Worm (Caenorhabditis elegans): ENCODE measurements around the gene C35B1.2.

The C35B1.2 gene

ce11 chrIV:4051539-4051938 lies 34.5 kb upstream of the C35B1.2 start, which contains the start of gene wrt-5:
Gene wrt-5 (minus strand): TSS chrIV:4051639.
- no peak for TF ChIP-seq blmp-1 (tag; optimal IDR thresholded peaks at IDR 0.05; ENCODE audit: insufficient read depth)
- no peak for TF ChIP-seq C34F6.9 (tag; optimal IDR thresholded peaks at IDR 0.05)
- TF ChIP-seq nhr-12 (tag; optimal IDR thresholded peaks at IDR 0.05) = no peak
- TF ChIP-seq skn-1 (tag; optimal IDR thresholded peaks at IDR 0.05) = no peak
- TF ChIP-seq nhr-6 (tag; optimal IDR thresholded peaks at IDR 0.05) = no peak
- no peak for TF ChIP-seq snpc-4 (tag; optimal IDR thresholded peaks at IDR 0.05)
- no peak for TF ChIP-seq nhr-77 (tag; optimal IDR thresholded peaks at IDR 0.05)
- no peak for TF ChIP-seq lin-39 (tag; optimal IDR thresholded peaks at IDR 0.05)
- TF ChIP-seq unc-55 (GFP tag; optimal IDR thresholded peaks at IDR 0.05) = no peak
- no peak for TF ChIP-seq F13H6.1 (tag; optimal IDR thresholded peaks at IDR 0.05)

ce11 chrIV:4052274-4052673 lies 33.7 kb upstream of the C35B1.2 start:
- TF ChIP-seq elt-1 (tag; optimal IDR thresholded peaks at IDR 0.05) (no peak), nhr-77 (tag; optimal IDR thresholded peaks at IDR 0.05) (no peak), nhr-237 (tag; optimal IDR thresholded peaks at IDR 0.05) (no peak), elt-3 (tag; optimal IDR thresholded peaks at IDR 0.05) (no peak), mab-5 (tag; optimal IDR thresholded peaks at IDR 0.05) (no peak), R02D3.7 (tag; optimal IDR thresholded peaks at IDR 0.05) (no peak), ztf-1 (GFP tag; conservative IDR thresholded peaks at IDR 0.05) (no peak), sma-3 (GFP tag; optimal IDR thresholded peaks at IDR 0.05) (no peak), nhr-129 (tag; optimal IDR thresholded peaks at IDR 0.05) (no peak), unc-62 (GFP tag; optimal IDR thresholded peaks at IDR 0.05) (no peak), unc-39 (tag; optimal IDR thresholded peaks at IDR 0.05) (no peak), lin-13 (GFP tag; optimal IDR thresholded peaks at IDR 0.05) (no peak)

DNA sequence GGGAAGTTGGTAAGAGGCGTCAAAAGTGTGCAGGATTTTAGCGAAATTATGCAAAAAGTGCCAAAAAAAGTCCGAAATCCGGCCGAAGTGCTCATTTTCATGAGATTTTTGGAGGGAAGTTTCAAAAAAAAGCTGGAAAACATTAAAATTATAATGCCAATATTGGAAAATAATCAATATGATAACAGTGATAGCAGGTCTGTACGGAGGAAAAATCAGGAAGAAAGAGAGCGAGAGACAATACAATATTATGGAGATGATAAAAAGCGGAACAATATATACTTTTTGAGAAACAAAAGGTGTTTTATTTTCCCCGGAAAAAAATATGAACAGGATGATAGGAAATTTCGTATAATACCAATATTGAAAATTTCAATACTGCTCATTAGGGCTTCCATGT lies 32.6 kb upstream of the C35B1.2 start:
- TF ChIP-seq fos-1 (tag; optimal IDR thresholded peaks at IDR 0.05) = peak; percentile 15
- no peak for TF ChIP-seq aly-2 (tag; optimal IDR thresholded peaks at IDR 0.05)

ce11 chrIV:4055297-4055696 lies 30.7 kb upstream of the C35B1.2 start:
- TF ChIP-seq mbf-1 (tag; optimal IDR thresholded peaks at IDR 0.05) (no peak), egl-27 (tag; optimal IDR thresholded peaks at IDR 0.05) (no peak), zag-1 (tag; optimal IDR thresholded peaks at IDR 0.05) (no peak), nhr-11 (tag; optimal IDR thresholded peaks at IDR 0.05) (no peak), unc-62 (GFP tag; optimal IDR thresholded peaks at IDR 0.05) (no peak)

DNA sequence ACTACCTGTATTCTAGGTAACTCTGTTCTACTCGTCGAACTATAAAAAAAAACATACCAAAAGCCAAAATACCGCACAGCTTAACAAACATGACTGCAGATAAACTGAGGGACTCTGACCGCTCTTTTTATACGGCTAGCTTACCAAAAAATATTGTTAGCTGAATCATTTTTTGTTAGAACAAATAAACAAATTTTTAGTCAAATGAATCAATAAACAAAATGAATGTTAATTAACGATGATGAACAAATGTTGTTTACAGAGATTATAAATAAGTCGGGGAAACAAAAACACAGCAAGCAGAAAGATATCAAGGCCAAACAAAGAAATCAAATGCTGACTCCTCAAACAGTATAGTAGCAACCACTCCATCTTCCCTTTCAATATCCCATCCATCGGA lies 22.4 kb upstream of the C35B1.2 start, which contains the start of gene ilys-6:
ilys-6 (minus strand) TSS at position 101 of the 400 bp plus-strand sequence.
- TF ChIP-seq ZK546.5 (tag; optimal IDR thresholded peaks at IDR 0.05) (no peak), unc-55 (GFP tag; optimal IDR thresholded peaks at IDR 0.05) (no peak), skn-1 (tag; optimal IDR thresholded peaks at IDR 0.05) (no peak), zag-1 (tag; optimal IDR thresholded peaks at IDR 0.05) (no peak), snpc-4 (tag; optimal IDR thresholded peaks at IDR 0.05) (no peak), mdl-1 (tag; optimal IDR thresholded peaks at IDR 0.05) (no peak), lin-11 (tag; optimal IDR thresholded peaks at IDR 0.05) (no peak), sma-9 (GFP tag; optimal IDR thresholded peaks at IDR 0.05) (no peak), sma-9 (tag; optimal IDR thresholded peaks at IDR 0.05) (no peak), R02D3.7 (tag; optimal IDR thresholded peaks at IDR 0.05) (no peak), lin-39 (tag; optimal IDR thresholded peaks at IDR 0.05) (no peak)

- TF ChIP-seq lin-13 (GFP tag; optimal IDR thresholded peaks at IDR 0.05) (no peak), ztf-4 (tag; optimal IDR thresholded peaks at IDR 0.05) (no peak), Y55F3AM.14 (GFP tag; optimal IDR thresholded peaks at IDR 0.05) (no peak), nhr-25 (tag; optimal IDR thresholded peaks at IDR 0.05) (no peak), R02D3.7 (tag; optimal IDR thresholded peaks at IDR 0.05) (no peak), zag-1 (tag; optimal IDR thresholded peaks at IDR 0.05) (no peak), ama-1 (optimal IDR thresholded peaks at IDR 0.05) (no peak)
Observed at ce11 chrIV:4067336-4067735, 18.7 kb upstream of the C35B1.2 start.
